Worm (Caenorhabditis elegans): ENCODE results near the gene Y25C1A.14.

Gene Y25C1A.14

ce11 chrII:3056266-3056872 is 40.4 kb downstream of the Y25C1A.14 start, which contains the start of gene lin-8 (continued):
- TF ChIP-seq snpc-1.3 (tag; optimal IDR thresholded peaks at IDR 0.05; ENCODE audit: insufficient read depth) (no peak), mcd-1 (GFP tag; IDR thresholded peaks at IDR 0.05) (no peak), let-607 (tag; optimal IDR thresholded peaks at IDR 0.05) (no peak), akir-1 (GFP tag; optimal IDR thresholded peaks at IDR 0.05) (no peak), tlf-1 (GFP tag; optimal IDR thresholded peaks at IDR 0.05) (peak; percentile 5), F33H1.4 (GFP tag; IDR thresholded peaks at IDR 0.05) (peak; percentile 84), sptf-2 (GFP tag; optimal IDR thresholded peaks at IDR 0.05) (no peak), mel-28 (tag; optimal IDR thresholded peaks at IDR 0.05; ENCODE audit: borderline replicate concordance) (no peak), Y53F4B.3 (GFP tag; IDR thresholded peaks at IDR 0.05) (no peak), nhr-90 (tag; optimal IDR thresholded peaks at IDR 0.05) (no peak), attf-3 (GFP tag; conservative IDR thresholded peaks at IDR 0.05) (no peak), egrh-3 (GFP tag; IDR thresholded peaks at IDR 0.05) (no peak), ets-4 (GFP tag; optimal IDR thresholded peaks at IDR 0.05) (no peak), hmg-1.2 (GFP tag; IDR thresholded peaks at IDR 0.05) (peak; percentile 8; the same call in 1 of the 2 replicates), snpc-3.4 (tag; optimal IDR thresholded peaks at IDR 0.05) (peak; percentile 40), ceh-58 (GFP tag; IDR thresholded peaks at IDR 0.05) (no peak), nhr-80 (tag; optimal IDR thresholded peaks at IDR 0.05) (no peak), tbx-9 (tag; optimal IDR thresholded peaks at IDR 0.05; ENCODE audit: borderline replicate concordance) (no peak), B0035.1 (tag; optimal IDR thresholded peaks at IDR 0.05) (no peak), ceh-27 (GFP tag; optimal IDR thresholded peaks at IDR 0.05) (no peak), aptf-2 (GFP tag; conservative IDR thresholded peaks at IDR 0.05) (no peak), hlh-26 (GFP tag; conservative IDR thresholded peaks at IDR 0.05) (no peak), lsy-27 (tag; optimal IDR thresholded peaks at IDR 0.05; ENCODE audit: borderline replicate concordance, insufficient read depth) (no peak), pha-4 (tag; optimal IDR thresholded peaks at IDR 0.05) (no peak), ceh-100 (GFP tag; IDR thresholded peaks at IDR 0.05) (no peak), madf-6 (GFP tag; IDR thresholded peaks at IDR 0.05) (peak; percentile 90), madf-10 (tag; optimal IDR thresholded peaks at IDR 0.05) (no peak), snpc-4 (GFP tag; optimal IDR thresholded peaks at IDR 0.05) (no peak), snpc-4 (tag; optimal IDR thresholded peaks at IDR 0.05) (peak in 1 of 4 experiments; percentile 9), dpl-1 (GFP tag; optimal IDR thresholded peaks at IDR 0.05) (no peak), F52B5.7 (tag; optimal IDR thresholded peaks at IDR 0.05) (no peak), hmg-20 (GFP tag; IDR thresholded peaks at IDR 0.05) (no peak), atf-7 (tag; optimal IDR thresholded peaks at IDR 0.05) (no peak), lin-54 (GFP tag; optimal IDR thresholded peaks at IDR 0.05) (no peak), ceh-40 (GFP tag; IDR thresholded peaks at IDR 0.05) (no peak), attf-5 (GFP tag; optimal IDR thresholded peaks at IDR 0.05) (no peak), unc-130 (GFP tag; optimal IDR thresholded peaks at IDR 0.05) (no peak), F23B12.7 (tag; optimal IDR thresholded peaks at IDR 0.05; ENCODE audit: insufficient read depth) (no peak), chd-7 (tag; optimal IDR thresholded peaks at IDR 0.05) (no peak), nfya-2 (GFP tag; IDR thresholded peaks at IDR 0.05) (no peak), K12H6.12 (tag; optimal IDR thresholded peaks at IDR 0.05) (no peak), die-1 (tag; optimal IDR thresholded peaks at IDR 0.05) (no peak), Y67H2A.10 (GFP tag; conservative IDR thresholded peaks at IDR 0.05) (no peak), ztf-18 (tag; optimal IDR thresholded peaks at IDR 0.05) (no peak), athp-1 (tag; optimal IDR thresholded peaks at IDR 0.05) (peak; percentile 54), T26A5.8 (tag; optimal IDR thresholded peaks at IDR 0.05) (no peak), gei-17 (GFP tag; optimal IDR thresholded peaks at IDR 0.05) (no peak), ztf-22 (GFP tag; optimal IDR thresholded peaks at IDR 0.05) (no peak)

Measured in whole organism, young adult.